Fruit fly (Drosophila melanogaster) whole organism, embryonic: ENCODE measurements around the gene CG42375.
A peak's percentile ranks its signal among the peaks of the same experiment; 100 is the strongest.

Experiments
- Bdp1 ChIP-seq: fragments of 200-800 bp; sonication (Bioruptor generic); optimal IDR thresholded peaks from 3 replicates; lab custom pipeline; 2016; ENCODE audit warnings: missing biosample characterization, missing genetic modification characterization
- Blimp-1 ChIP-seq: fragments of 200-800 bp; sonication (Bioruptor generic); optimal IDR thresholded peaks from 3 replicates; lab custom pipeline; 2018; ENCODE audit warnings: missing biosample characterization, missing genetic modification characterization, mild to moderate bottlenecking, moderate library complexity, missing genetic modification reagents
- CG10543 ChIP-seq: fragments of 200-800 bp; sonication (Bioruptor generic); optimal IDR thresholded peaks from 3 replicates; lab custom pipeline; 2017; ENCODE audit warnings: missing biosample characterization, mild to moderate bottlenecking, missing genetic modification characterization, moderate library complexity
- CG11093 ChIP-seq: fragments of 200-800 bp; sonication (Bioruptor generic); IDR thresholded peaks from 3 replicates; pipeline ENCODE4 v1.3.6; 2022; ENCODE audit warnings: missing biosample characterization, missing genetic modification characterization
- CG13424 ChIP-seq: fragments of 200-800 bp; sonication (Bioruptor generic); optimal IDR thresholded peaks from 2 replicates; lab custom pipeline; 2019; ENCODE audit warnings: missing biosample characterization, mild to moderate bottlenecking, missing genetic modification characterization, moderate library complexity
- CG14050 ChIP-seq: fragments of 200-800 bp; sonication (Bioruptor generic); IDR thresholded peaks from 3 replicates; pipeline ENCODE4 v1.3.6; 2022; ENCODE audit warnings: missing biosample characterization, missing genetic modification characterization
- CG15601 ChIP-seq: fragments of 200-800 bp; sonication (Bioruptor generic); optimal IDR thresholded peaks from 3 replicates; lab custom pipeline; 2019; ENCODE audit warnings: missing biosample characterization, mild to moderate bottlenecking, missing genetic modification characterization, moderate library complexity
- CG1647 ChIP-seq: fragments of 200-800 bp; sonication (Bioruptor generic); optimal IDR thresholded peaks from 3 replicates; lab custom pipeline; 2016; ENCODE audit warnings: missing biosample characterization, missing genetic modification characterization
- CG17186 ChIP-seq: fragments of 200-800 bp; sonication (Bioruptor generic); optimal IDR thresholded peaks from 3 replicates; lab custom pipeline; 2017; ENCODE audit warnings: missing biosample characterization, missing genetic modification reagents, missing genetic modification characterization
- CG1792 ChIP-seq: fragments of 200-800 bp; sonication (Bioruptor generic); optimal IDR thresholded peaks from 2 replicates; lab custom pipeline; 2016; ENCODE audit warnings: missing biosample characterization, missing genetic modification characterization
- CG18476 ChIP-seq: fragments of 200-800 bp; sonication (Bioruptor generic); optimal IDR thresholded peaks from 2 replicates; lab custom pipeline; 2016; ENCODE audit warnings: missing biosample characterization, mild to moderate bottlenecking, missing genetic modification characterization
- CG2129 ChIP-seq: fragments of 200-800 bp; sonication (Bioruptor generic); IDR thresholded peaks from 2 replicates; pipeline ENCODE4 v1.3.6; 2022; ENCODE audit warnings: missing biosample characterization, missing genetic modification characterization; ENCODE audit not compliant: partially characterized antibody
- CG2199 ChIP-seq: fragments of 200-800 bp; sonication (Bioruptor generic); IDR thresholded peaks from 3 replicates; pipeline ENCODE4 v1.3.6; 2022; ENCODE audit warnings: missing biosample characterization, missing genetic modification characterization
- CG2875 ChIP-seq: fragments of 200-800 bp; sonication (Bioruptor generic); optimal IDR thresholded peaks from 2 replicates; lab custom pipeline; 2017; ENCODE audit warnings: missing biosample characterization, mild to moderate bottlenecking, missing genetic modification characterization, missing genetic modification reagents
- CG34224 ChIP-seq: fragments of 200-800 bp; sonication (Bioruptor generic); IDR thresholded peaks from 3 replicates; pipeline ENCODE4 v1.3.6; 2022; ENCODE audit warnings: missing biosample characterization, missing genetic modification characterization; ENCODE audit not compliant: partially characterized antibody
- CG3995 ChIP-seq: fragments of 200-800 bp; sonication (Bioruptor generic); optimal IDR thresholded peaks from 3 replicates; lab custom pipeline; 2016; ENCODE audit warnings: missing biosample characterization, missing genetic modification characterization
- CG4328 ChIP-seq: fragments of 200-800 bp; sonication (Bioruptor generic); optimal IDR thresholded peaks from 3 replicates; lab custom pipeline; 2017; ENCODE audit warnings: missing biosample characterization, missing genetic modification reagents, missing genetic modification characterization
- CG4854 ChIP-seq: fragments of 200-800 bp; sonication (Bioruptor generic); optimal IDR thresholded peaks from 2 replicates; lab custom pipeline; 2016; ENCODE audit warnings: missing biosample characterization, missing genetic modification characterization, inconsistent platforms
- CG5953 ChIP-seq: fragments of 200-800 bp; sonication (Bioruptor generic); IDR thresholded peaks from 2 replicates; pipeline ENCODE4 v1.3.6; 2022; ENCODE audit warnings: missing biosample characterization, missing genetic modification characterization
- CG6272 ChIP-seq: fragments of 200-800 bp; sonication (Bioruptor generic); IDR thresholded peaks from 2 replicates; pipeline ENCODE4 v1.3.6; 2022; ENCODE audit warnings: missing biosample characterization, missing genetic modification characterization
- CG6683 ChIP-seq: fragments of 200-800 bp; sonication (Bioruptor generic); optimal IDR thresholded peaks from 2 replicates; lab custom pipeline; 2017; ENCODE audit warnings: missing biosample characterization, mild to moderate bottlenecking, missing genetic modification characterization, missing genetic modification reagents
- CG7786 ChIP-seq: fragments of 200-800 bp; sonication (Bioruptor generic); optimal IDR thresholded peaks from 2 replicates; lab custom pipeline; 2016; ENCODE audit warnings: missing biosample characterization, missing genetic modification characterization
- CG7987 ChIP-seq: fragments of 200-800 bp; sonication (Bioruptor generic); optimal IDR thresholded peaks from 2 replicates; lab custom pipeline; 2018; ENCODE audit warnings: missing biosample characterization, mild to moderate bottlenecking, missing genetic modification characterization, moderate library complexity
- CrebB ChIP-seq: fragments of 200-800 bp; sonication (Bioruptor generic); optimal IDR thresholded peaks from 3 replicates; lab custom pipeline; 2018; ENCODE audit warnings: missing biosample characterization, mild to moderate bottlenecking, missing genetic modification characterization
- D19B ChIP-seq: fragments of 200-800 bp; sonication (Bioruptor generic); optimal IDR thresholded peaks from 2 replicates; lab custom pipeline; 2017; ENCODE audit warnings: missing biosample characterization, mild to moderate bottlenecking, missing genetic modification characterization
- ERR ChIP-seq: fragments of 200-800 bp; sonication (Bioruptor generic); optimal IDR thresholded peaks from 2 replicates; lab custom pipeline; 2016; ENCODE audit warnings: missing biosample characterization, missing genetic modification characterization
- Hr3 ChIP-seq: fragments of 200-800 bp; sonication (Bioruptor generic); optimal IDR thresholded peaks from 3 replicates; lab custom pipeline; 2016; ENCODE audit warnings: missing biosample characterization, missing genetic modification characterization
- MBD-R2 ChIP-seq: fragments of 200-800 bp; sonication (Bioruptor generic); IDR thresholded peaks from 2 replicates; pipeline ENCODE4 v1.3.6; 2022; ENCODE audit warnings: missing biosample characterization, missing genetic modification characterization
- NC2α ChIP-seq: fragments of 200-800 bp; sonication (Bioruptor generic); optimal IDR thresholded peaks from 2 replicates; lab custom pipeline; 2016; ENCODE audit warnings: missing biosample characterization, missing genetic modification characterization
- Oli ChIP-seq: fragments of 200-800 bp; sonication (Bioruptor generic); optimal IDR thresholded peaks from 2 replicates; lab custom pipeline; 2018; ENCODE audit warnings: missing biosample characterization, mild to moderate bottlenecking, missing genetic modification characterization, moderate library complexity
- Pdp1 ChIP-seq, 2 experiments: fragments of 200-800 bp; sonication (Bioruptor generic); optimal IDR thresholded peaks; 3 replicates each; lab custom pipeline; 2016; ENCODE audit warnings: missing biosample characterization in 2 of 2, missing genetic modification characterization in 2 of 2, mild to moderate bottlenecking in 1 of 2, moderate library complexity in 1 of 2
- Rx ChIP-seq: fragments of 200-800 bp; sonication (Bioruptor generic); IDR thresholded peaks from 2 replicates; pipeline ENCODE4 v1.3.6; 2022; ENCODE audit warnings: missing biosample characterization, missing genetic modification characterization
- Xbp1 ChIP-seq: fragments of 200-800 bp; sonication (Bioruptor generic); optimal IDR thresholded peaks from 3 replicates; lab custom pipeline; 2016; ENCODE audit warnings: missing biosample characterization, mild to moderate bottlenecking, missing genetic modification characterization
- bigmax ChIP-seq: fragments of 200-800 bp; sonication (Bioruptor generic); optimal IDR thresholded peaks from 2 replicates; lab custom pipeline; 2018; ENCODE audit warnings: missing biosample characterization, mild to moderate bottlenecking, missing genetic modification characterization
- chm ChIP-seq: fragments of 200-800 bp; sonication (Bioruptor generic); IDR thresholded peaks from 2 replicates; pipeline ENCODE4 v1.3.6; 2022; ENCODE audit warnings: missing biosample characterization, missing genetic modification characterization
- grau ChIP-seq: fragments of 200-800 bp; optimal IDR thresholded peaks from 3 replicates; lab custom pipeline; 2019; ENCODE audit warnings: missing biosample characterization, mild to moderate bottlenecking, missing genetic modification characterization, moderate library complexity
- gro ChIP-seq: fragments of 200-800 bp; sonication (Bioruptor generic); optimal IDR thresholded peaks from 2 replicates; lab custom pipeline; 2016; ENCODE audit warnings: missing biosample characterization, missing genetic modification characterization
- gt ChIP-seq: fragments of 200-800 bp; sonication (Bioruptor generic); IDR thresholded peaks from 2 replicates; pipeline ENCODE4 v1.3.6; 2022; ENCODE audit warnings: missing biosample characterization, missing genetic modification characterization
- hkb ChIP-seq, 2 experiments: fragments of 200-800 bp in 1 of 2; fragments of >200 bp in 1 of 2; sonication (Bioruptor generic) in 1 of 2; IDR thresholded peaks in 1 of 2; optimal IDR thresholded peaks in 1 of 2; 2 replicates each; pipeline versions ENCODE4 v1.3.6 to Lab custom; 2017 to 2022; ENCODE audit warnings: missing biosample characterization in 1 of 2, missing genetic modification characterization in 1 of 2
- jing ChIP-seq: fragments of 200-800 bp; sonication (Bioruptor generic); optimal IDR thresholded peaks from 2 replicates; lab custom pipeline; 2018; ENCODE audit warnings: missing biosample characterization, mild to moderate bottlenecking, missing genetic modification characterization
- kay ChIP-seq: fragments of 200-800 bp; sonication (Bioruptor generic); optimal IDR thresholded peaks from 2 replicates; lab custom pipeline; 2016; ENCODE audit warnings: missing biosample characterization, missing genetic modification characterization
- lab ChIP-seq: fragments of 200-800 bp; sonication (Bioruptor generic); optimal IDR thresholded peaks from 3 replicates; lab custom pipeline; 2017; ENCODE audit warnings: missing biosample characterization, missing genetic modification characterization, mild to moderate bottlenecking, moderate library complexity, missing genetic modification reagents
- rib ChIP-seq: fragments of 200-800 bp; sonication (Bioruptor generic); IDR thresholded peaks from 2 replicates; pipeline ENCODE4 v1.3.6; 2022; ENCODE audit warnings: missing biosample characterization, missing genetic modification characterization
- scrt ChIP-seq: fragments of 200-800 bp; sonication (Bioruptor generic); optimal IDR thresholded peaks from 2 replicates; lab custom pipeline; 2018; ENCODE audit warnings: missing biosample characterization, mild to moderate bottlenecking, missing genetic modification characterization, moderate library complexity
- slou ChIP-seq: fragments of 200-800 bp; sonication (Bioruptor generic); optimal IDR thresholded peaks from 3 replicates; lab custom pipeline; 2016; ENCODE audit warnings: missing biosample characterization, missing genetic modification characterization
- tx ChIP-seq: fragments of 200-800 bp; sonication (Bioruptor generic); optimal IDR thresholded peaks from 2 replicates; lab custom pipeline; 2016; ENCODE audit warnings: missing biosample characterization, missing genetic modification characterization
- zfh1 ChIP-seq: fragments of 200-800 bp; sonication (Bioruptor generic); IDR thresholded peaks from 3 replicates; pipeline ENCODE4 v1.3.6; 2022; ENCODE audit warnings: missing biosample characterization, missing genetic modification characterization
- zfh2 ChIP-seq: fragments of 200-800 bp; sonication (Bioruptor generic); optimal IDR thresholded peaks from 2 replicates; lab custom pipeline; 2016; ENCODE audit warnings: missing biosample characterization, missing genetic modification characterization

The CG42375 gene

DNA sequence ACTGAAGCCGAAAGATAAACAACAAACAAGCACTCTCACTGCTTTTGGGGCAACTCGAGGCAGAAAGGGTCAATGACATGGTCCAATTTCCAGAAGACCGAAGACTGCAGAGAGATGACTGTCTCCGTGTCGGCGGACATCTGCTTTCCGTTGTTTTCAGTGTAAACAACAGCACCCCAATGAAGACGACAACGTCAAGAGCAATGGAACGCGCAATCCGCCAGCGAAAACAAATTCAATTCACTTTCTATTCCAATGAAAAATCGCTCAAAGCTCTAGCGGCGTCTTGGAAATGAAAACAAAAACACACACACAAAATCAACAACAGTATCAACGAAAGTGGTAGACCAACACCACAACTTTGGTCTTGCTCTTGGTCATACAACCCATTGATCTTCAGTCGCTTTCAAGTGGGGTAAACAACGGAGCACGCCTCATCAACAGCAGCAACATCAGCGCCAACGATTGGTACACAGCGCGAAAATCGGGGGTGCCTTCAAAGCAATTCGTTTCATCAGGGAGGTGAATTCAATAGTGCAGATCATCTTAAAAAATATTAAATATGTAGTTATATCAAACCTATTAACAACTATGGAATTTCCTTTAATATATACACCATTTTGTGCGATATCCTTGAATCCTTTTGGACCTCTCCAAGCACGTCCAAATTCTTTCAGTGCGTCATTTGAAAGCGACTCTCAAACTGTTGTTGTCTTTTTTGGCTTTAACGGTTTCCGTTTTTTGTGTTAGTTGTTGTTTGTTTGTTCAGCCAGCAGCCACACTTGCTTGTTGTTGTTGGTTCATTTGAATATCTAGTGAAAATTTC, 38.3 kb downstream of the CG42375 start (continued):
- TF ChIP-seq D19B (GFP tag; lab: Kevin White, UChicago) (no peak), bigmax (GFP tag; lab: Kevin White, UChicago) (no peak), CG1792 (no peak), gro (no peak), CG18476 (GFP tag; lab: Kevin White, UChicago) (peak; percentile 23), CG5953 (peak; percentile 41), kay (GFP tag; lab: Kevin White, UChicago) (peak; percentile 50), CG1647 (GFP tag; lab: Kevin White, UChicago) (no peak), CG7786 (GFP tag; lab: Kevin White, UChicago) (no peak), rib (GFP tag; lab: Robert Waterston, UW) (no peak), tx (GFP tag; lab: Kevin White, UChicago) (no peak), CG2129 (GFP tag; lab: Robert Waterston, UW) (no peak), ERR (no peak), CrebB (tag; lab: Kevin White, UChicago) (no peak), Rx (GFP tag; lab: Robert Waterston, UW) (no peak), Bdp1 (no peak), slou (GFP tag; lab: Kevin White, UChicago) (peak; percentile 1), MBD-R2 (GFP tag; lab: Robert Waterston, UW) (no peak), CG13424 (tag; lab: Kevin White, UChicago) (peak; percentile 74), grau (peak; percentile 72), chm (GFP tag; lab: Robert Waterston, UW) (peak; percentile 58; the same call in 1 of the 2 replicates), zfh2 (GFP tag; lab: Kevin White, UChicago) (no peak), CG10543 (GFP tag; lab: Kevin White, UChicago) (peak; percentile 46), CG4854 (GFP tag; lab: Kevin White, UChicago) (peak; percentile 44), CG2199 (GFP tag; lab: Robert Waterston, UW) (no peak), CG6683 (GFP tag; lab: Kevin White, UChicago) (no peak), CG3995 (GFP tag; lab: Kevin White, UChicago) (peak; percentile 0), lab (GFP tag; lab: Kevin White, UChicago) (peak; percentile 47), scrt (GFP tag; lab: Kevin White, UChicago) (peak; percentile 16), CG4328 (GFP tag; lab: Kevin White, UChicago) (peak; percentile 22), CG6272 (GFP tag; lab: Robert Waterston, UW) (peak; percentile 36; the same call in 1 of the 2 replicates), CG11093 (peak; percentile 61; the same call in 2 of the 3 replicates), zfh1 (GFP tag; lab: Robert Waterston, UW) (peak; percentile 41; the same call in 2 of the 3 replicates), Xbp1 (GFP tag; lab: Kevin White, UChicago) (peak; percentile 61), CG14050 (GFP tag; lab: Robert Waterston, UW) (no peak; the same call in 1 of the 3 replicates), Pdp1 (GFP tag; optimal IDR thresholded peaks at IDR 0.05; lab: Kevin White, UChicago) (peak; percentile 40 to 47), CG7987 (GFP tag; lab: Kevin White, UChicago) (no peak), CG34224 (GFP tag; lab: Robert Waterston, UW) (no peak), hkb (optimal IDR thresholded peaks at IDR 0.05; lab: Kevin White, UChicago) (no peak), hkb (GFP tag; IDR thresholded peaks at IDR 0.05; lab: Robert Waterston, UW) (0 out of 2 replicates have a peak, but pooled peaks have one; percentile 40), jing (GFP tag; lab: Kevin White, UChicago) (peak; percentile 28), Blimp-1 (GFP tag; lab: Kevin White, UChicago) (peak; percentile 99), gt (GFP tag; lab: Robert Waterston, UW) (peak; percentile 56; the same call in 1 of the 2 replicates), CG2875 (peak; percentile 63), Hr3 (GFP tag; lab: Kevin White, UChicago) (peak; percentile 47), Oli (peak; percentile 84), NC2α (GFP tag; lab: Kevin White, UChicago) (no peak), CG17186 (peak; percentile 10), CG15601 (tag; lab: Kevin White, UChicago) (peak; percentile 66)
